Worm (Caenorhabditis elegans) whole organism, L1 larva: ENCODE data around the gene C34C12.9.

Source experiments
- C16A3.4 ChIP-seq: fragments of 150-350 bp; optimal IDR thresholded peaks from 2 replicates; lab custom pipeline; 2014; ENCODE audit warnings: missing biosample characterization, missing genetic modification characterization
- C34B4.2 ChIP-seq: sonication (generic microtip); optimal IDR thresholded peaks from 2 replicates; lab custom pipeline; 2017; ENCODE audit warnings: mild to moderate bottlenecking, missing genetic modification characterization, missing compliant biosample characterization
- ceh-82 ChIP-seq, 3 experiments: fragments of 150-350 bp in 1 of 3; sonication (generic microtip) in 2 of 3; optimal IDR thresholded peaks; 2 replicates each; lab custom pipeline; 2014 to 2017; ENCODE audit warnings: missing biosample characterization in 3 of 3, missing genetic modification characterization in 3 of 3
- egl-27 ChIP-seq, 2 experiments: fragments of 150-350 bp in 1 of 2; sonication (generic microtip); optimal IDR thresholded peaks; 3 replicates each; lab custom pipeline; 2017 to 2018; ENCODE audit warnings: missing biosample characterization in 2 of 2, missing genetic modification characterization in 2 of 2, missing genetic modification reagents in 2 of 2
- fos-1 ChIP-seq: fragments of 150-350 bp; optimal IDR thresholded peaks from 2 replicates; lab custom pipeline; 2014; ENCODE audit warnings: missing biosample characterization, missing genetic modification characterization
- mep-1 ChIP-seq: fragments of 150-350 bp; optimal IDR thresholded peaks from 2 replicates; lab custom pipeline; 2014; ENCODE audit warnings: missing biosample characterization, missing genetic modification characterization
- rnt-1 ChIP-seq: sonication (generic microtip); optimal IDR thresholded peaks from 2 replicates; lab custom pipeline; 2016; ENCODE audit warnings: mild to moderate bottlenecking, missing genetic modification characterization, moderate library complexity, missing compliant biosample characterization
- tbx-2 ChIP-seq: sonication (generic microtip); optimal IDR thresholded peaks from 2 replicates; lab custom pipeline; 2016; ENCODE audit warnings: missing genetic modification characterization, missing compliant biosample characterization
- vab-15 ChIP-seq: sonication (generic microtip); optimal IDR thresholded peaks from 2 replicates; lab custom pipeline; 2017; ENCODE audit warnings: missing genotype, mild to moderate bottlenecking, missing genetic modification characterization, missing compliant biosample characterization

DNA sequence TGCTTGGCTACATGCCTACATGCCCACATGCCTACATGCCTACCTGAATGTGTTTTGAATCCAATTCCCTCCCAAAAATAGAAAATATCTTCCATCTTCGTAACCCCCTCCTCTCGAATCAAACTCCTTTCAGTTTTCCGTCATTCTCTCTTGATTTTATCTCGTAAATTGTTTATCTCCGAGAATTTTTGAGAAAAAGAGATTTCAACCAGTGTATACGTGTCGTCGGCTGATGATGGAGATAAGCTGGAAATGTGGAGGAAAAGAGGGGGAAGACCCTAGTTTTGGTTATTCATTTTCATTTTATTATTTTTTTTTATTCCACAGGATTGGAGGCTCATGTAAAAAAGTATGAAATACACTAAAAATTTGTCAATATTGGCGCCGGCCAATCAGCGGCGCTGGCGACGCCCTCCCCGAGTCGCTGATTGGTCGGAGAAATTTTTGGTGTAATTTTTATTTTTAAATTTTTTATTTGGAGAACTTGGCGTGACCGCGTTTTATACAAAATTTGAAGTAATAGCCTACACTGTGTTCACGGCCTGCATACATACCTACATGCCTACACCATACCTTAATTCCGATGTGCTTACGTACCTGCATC, 3.6 kb upstream of the C34C12.9 start:
- no peak for TF ChIP-seq fos-1 (tag; lab: Kevin White, UChicago)
- TF ChIP-seq C34B4.2 (tag; lab: Kevin White, UChicago), result no peak
- TF ChIP-seq ceh-82 (tag; optimal IDR thresholded peaks at IDR 0.05; lab: Kevin White, UChicago), result no peak
- no peak for TF ChIP-seq tbx-2
- no peak for TF ChIP-seq vab-15 (tag; lab: Kevin White, UChicago)
- TF ChIP-seq C16A3.4 (tag; lab: Kevin White, UChicago), result no peak
- TF ChIP-seq egl-27 (tag; optimal IDR thresholded peaks at IDR 0.05; lab: Kevin White, UChicago), result no peak
- TF ChIP-seq rnt-1, result peak; percentile 0
- no peak for TF ChIP-seq mep-1 (tag; lab: Kevin White, UChicago)
